Worm (Caenorhabditis elegans): ENCODE data around the gene Y57A10A.24.

Gene Y57A10A.24

ce11 chrII:12261147-12261821 is 18.5 kb downstream of the Y57A10A.24 start:
- TF ChIP-seq ama-1 (optimal IDR thresholded peaks at IDR 0.05): peak; percentile 16
- TF ChIP-seq pha-4 (tag; optimal IDR thresholded peaks at IDR 0.05): peak; percentile 11
- TF ChIP-seq sea-2 (GFP tag; optimal IDR thresholded peaks at IDR 0.05): no peak
- TF ChIP-seq nhr-25 (tag; optimal IDR thresholded peaks at IDR 0.05): peak; percentile 14
- TF ChIP-seq R02D3.7 (tag; optimal IDR thresholded peaks at IDR 0.05): no peak
- TF ChIP-seq elt-2 (tag; optimal IDR thresholded peaks at IDR 0.05): peak; percentile 2
- TF ChIP-seq lin-15B (tag; optimal IDR thresholded peaks at IDR 0.05): no peak
- no peak for TF ChIP-seq nfya-1 (tag; optimal IDR thresholded peaks at IDR 0.05; ENCODE audit: insufficient read depth)

- TF ChIP-seq nhr-23 (tag; optimal IDR thresholded peaks at IDR 0.05): peak; percentile 63
- peak in 1 of 3 experiments; percentile 34 for TF ChIP-seq elt-3 (tag; optimal IDR thresholded peaks at IDR 0.05)
- TF ChIP-seq elt-1 (tag; optimal IDR thresholded peaks at IDR 0.05): peak; percentile 65
- peak; percentile 10 for TF ChIP-seq unc-62 (GFP tag; optimal IDR thresholded peaks at IDR 0.05)
- TF ChIP-seq hmg-11 (tag; optimal IDR thresholded peaks at IDR 0.05): peak; percentile 15
- TF ChIP-seq jun-1 (tag; optimal IDR thresholded peaks at IDR 0.05): no peak
- TF ChIP-seq tbx-2 (tag; optimal IDR thresholded peaks at IDR 0.05): no peak
- TF ChIP-seq pha-4 (tag; optimal IDR thresholded peaks at IDR 0.05): no peak
- peak; percentile 99 for TF ChIP-seq nhr-25 (tag; optimal IDR thresholded peaks at IDR 0.05)
- no peak for TF ChIP-seq fkh-10 (GFP tag; optimal IDR thresholded peaks at IDR 0.05)
These were observed 19.8 kb downstream of the Y57A10A.24 start for ce11 chrII:12262567-12262966.

ce11 chrII:12263971-12264554 is 21.3 kb downstream of the Y57A10A.24 start, which contains the start of gene faxc-1:
Gene faxc-1 (plus strand): TSS chrII:12264192.
- TF ChIP-seq nhr-25 (tag; optimal IDR thresholded peaks at IDR 0.05) (peak; percentile 22), skn-1 (tag; optimal IDR thresholded peaks at IDR 0.05) (no peak), fkh-2 (tag; optimal IDR thresholded peaks at IDR 0.05) (no peak), nhr-11 (tag; optimal IDR thresholded peaks at IDR 0.05) (no peak), unc-62 (GFP tag; optimal IDR thresholded peaks at IDR 0.05) (peak; percentile 12), ceh-9 (tag; optimal IDR thresholded peaks at IDR 0.05) (no peak), nhr-12 (tag; optimal IDR thresholded peaks at IDR 0.05) (no peak), nfya-1 (tag; optimal IDR thresholded peaks at IDR 0.05; ENCODE audit: insufficient read depth) (no peak), ceh-28 (tag; optimal IDR thresholded peaks at IDR 0.05) (no peak), daf-12 (tag; optimal IDR thresholded peaks at IDR 0.05) (no peak), egl-5 (tag; optimal IDR thresholded peaks at IDR 0.05) (no peak), snpc-4 (tag; optimal IDR thresholded peaks at IDR 0.05) (no peak), hmg-11 (tag; optimal IDR thresholded peaks at IDR 0.05) (no peak)

- TF ChIP-seq snpc-4 (tag; optimal IDR thresholded peaks at IDR 0.05) (no peak), mml-1 (tag; optimal IDR thresholded peaks at IDR 0.05) (no peak), pqm-1 (tag; optimal IDR thresholded peaks at IDR 0.05) (no peak), eor-1 (tag; optimal IDR thresholded peaks at IDR 0.05) (no peak), nhr-43 (tag; optimal IDR thresholded peaks at IDR 0.05; ENCODE audit: poor library complexity, severe bottlenecking) (no peak)
These were observed 22.1 kb downstream of the Y57A10A.24 start for ce11 chrII:12264847-12265246.

ce11 chrII:12266145-12266544 is 23.4 kb downstream of the Y57A10A.24 start, which contains the start of gene tric-1B.1:
Gene tric-1B.1 (minus strand): TSS chrII:12266245.
- no peak for TF ChIP-seq lsy-12 (tag; optimal IDR thresholded peaks at IDR 0.05)
- TF ChIP-seq ztf-4 (tag; optimal IDR thresholded peaks at IDR 0.05): no peak
- TF ChIP-seq nfya-1 (tag; optimal IDR thresholded peaks at IDR 0.05; ENCODE audit: insufficient read depth): no peak
- TF ChIP-seq nhr-237 (tag; optimal IDR thresholded peaks at IDR 0.05): no peak
- TF ChIP-seq elt-2 (tag; optimal IDR thresholded peaks at IDR 0.05): no peak
- TF ChIP-seq egl-27 (tag; optimal IDR thresholded peaks at IDR 0.05): no peak
- TF ChIP-seq mdl-1 (tag; optimal IDR thresholded peaks at IDR 0.05): no peak
- no peak for TF ChIP-seq unc-62 (GFP tag; optimal IDR thresholded peaks at IDR 0.05)
- no peak for TF ChIP-seq hmg-11 (tag; optimal IDR thresholded peaks at IDR 0.05)
- no peak for TF ChIP-seq ceh-82 (tag; optimal IDR thresholded peaks at IDR 0.05)
- no peak for TF ChIP-seq mml-1 (tag; optimal IDR thresholded peaks at IDR 0.05)
- TF ChIP-seq skn-1 (tag; optimal IDR thresholded peaks at IDR 0.05): no peak
- TF ChIP-seq pha-4 (tag; optimal IDR thresholded peaks at IDR 0.05): no peak
- TF ChIP-seq aly-2 (tag; optimal IDR thresholded peaks at IDR 0.05): no peak
- no peak for TF ChIP-seq egl-5 (tag; optimal IDR thresholded peaks at IDR 0.05)
- TF ChIP-seq fkh-2 (tag; optimal IDR thresholded peaks at IDR 0.05): no peak
- no peak for TF ChIP-seq nhr-76 (tag; optimal IDR thresholded peaks at IDR 0.05)
- TF ChIP-seq fkh-10 (GFP tag; optimal IDR thresholded peaks at IDR 0.05): no peak
